Worm (Caenorhabditis elegans): Measurements from ENCODE around the gene F29B9.11.

The F29B9.11 gene

ce11 chrIV:4659277-4659676 lies 724 bp downstream of the F29B9.11 start, which contains the start of gene mrps-21:
Gene mrps-21 (minus strand): TSS chrIV:4659517.
- no peak for TF ChIP-seq nhr-77 (tag; optimal IDR thresholded peaks at IDR 0.05)
- no peak for TF ChIP-seq R02D3.7 (tag; optimal IDR thresholded peaks at IDR 0.05)
- peak; percentile 44 for TF ChIP-seq ama-1 (optimal IDR thresholded peaks at IDR 0.05)

DNA sequence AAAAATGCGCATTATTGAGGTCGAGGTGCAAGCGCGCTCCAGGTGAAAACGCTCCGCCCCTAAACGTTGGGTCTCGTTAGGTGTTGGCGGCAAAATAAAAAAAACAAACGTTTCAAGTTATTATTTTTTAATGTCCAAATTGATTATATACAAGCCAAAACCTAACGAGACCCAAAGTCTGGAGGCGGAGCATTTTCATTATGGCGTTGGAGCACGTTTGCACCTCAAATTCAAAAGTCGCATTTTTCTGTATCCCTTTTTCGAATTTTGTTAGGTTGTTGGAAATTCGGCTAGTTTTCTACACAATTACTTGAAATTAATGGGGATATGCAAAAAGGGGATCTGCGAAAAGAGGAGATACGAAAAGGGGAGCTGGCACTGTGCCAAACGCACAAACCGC lies 2.1 kb downstream of the F29B9.11 start, which contains the start of gene col-111:
Gene col-111 (minus strand): TSS at position 101 of the 400 bp plus-strand sequence.
- no peak for TF ChIP-seq fos-1 (tag; optimal IDR thresholded peaks at IDR 0.05)
- no peak for TF ChIP-seq nhr-237 (tag; optimal IDR thresholded peaks at IDR 0.05)
- TF ChIP-seq tbx-2 (tag; optimal IDR thresholded peaks at IDR 0.05), result no peak
- TF ChIP-seq nhr-11 (tag; optimal IDR thresholded peaks at IDR 0.05), result no peak
- no peak for TF ChIP-seq unc-39 (tag; optimal IDR thresholded peaks at IDR 0.05)
- no peak for TF ChIP-seq eor-1 (tag; optimal IDR thresholded peaks at IDR 0.05)
- no peak for TF ChIP-seq ztf-11 (tag; optimal IDR thresholded peaks at IDR 0.05)
- no peak for TF ChIP-seq fkh-10 (GFP tag; optimal IDR thresholded peaks at IDR 0.05)
- TF ChIP-seq daf-12 (tag; optimal IDR thresholded peaks at IDR 0.05), result no peak
- no peak for TF ChIP-seq elt-3 (tag; optimal IDR thresholded peaks at IDR 0.05)
- TF ChIP-seq elt-2 (tag; optimal IDR thresholded peaks at IDR 0.05), result no peak
- TF ChIP-seq nhr-67 (tag; optimal IDR thresholded peaks at IDR 0.05), result no peak
- TF ChIP-seq pqm-1 (tag; optimal IDR thresholded peaks at IDR 0.05), result no peak
- no peak for TF ChIP-seq jun-1 (tag; optimal IDR thresholded peaks at IDR 0.05)

ce11 chrIV:4656380-4656779 lies 3.6 kb downstream of the F29B9.11 start:
- TF ChIP-seq skn-1 (tag; optimal IDR thresholded peaks at IDR 0.05) (no peak), nhr-43 (tag; optimal IDR thresholded peaks at IDR 0.05; ENCODE audit: poor library complexity, severe bottlenecking) (no peak), nhr-28 (tag; optimal IDR thresholded peaks at IDR 0.05) (no peak), lin-39 (tag; optimal IDR thresholded peaks at IDR 0.05) (no peak), nhr-76 (tag; optimal IDR thresholded peaks at IDR 0.05) (no peak), ZK546.5 (tag; optimal IDR thresholded peaks at IDR 0.05) (no peak), nhr-77 (tag; optimal IDR thresholded peaks at IDR 0.05) (no peak), unc-62 (GFP tag; optimal IDR thresholded peaks at IDR 0.05) (no peak)

ce11 chrIV:4655979-4656378 lies 4.0 kb downstream of the F29B9.11 start:
- TF ChIP-seq elt-3 (tag; optimal IDR thresholded peaks at IDR 0.05) (no peak), lin-39 (tag; optimal IDR thresholded peaks at IDR 0.05) (peak; percentile 10)

ce11 chrIV:4653708-4654107 lies 6.3 kb downstream of the F29B9.11 start:
- TF ChIP-seq nhr-12 (tag; optimal IDR thresholded peaks at IDR 0.05) (no peak), ztf-11 (tag; optimal IDR thresholded peaks at IDR 0.05) (no peak), skn-1 (tag; optimal IDR thresholded peaks at IDR 0.05) (no peak), R02D3.7 (tag; optimal IDR thresholded peaks at IDR 0.05) (no peak), nhr-23 (tag; optimal IDR thresholded peaks at IDR 0.05) (no peak), unc-62 (GFP tag; optimal IDR thresholded peaks at IDR 0.05) (no peak), unc-39 (tag; optimal IDR thresholded peaks at IDR 0.05) (no peak), nhr-76 (tag; optimal IDR thresholded peaks at IDR 0.05) (no peak), eor-1 (tag; optimal IDR thresholded peaks at IDR 0.05) (no peak), ceh-16 (tag; optimal IDR thresholded peaks at IDR 0.05) (no peak), zag-1 (tag; optimal IDR thresholded peaks at IDR 0.05) (no peak), tbx-2 (tag; optimal IDR thresholded peaks at IDR 0.05) (no peak), elt-2 (tag; optimal IDR thresholded peaks at IDR 0.05) (no peak), nhr-43 (tag; optimal IDR thresholded peaks at IDR 0.05; ENCODE audit: poor library complexity, severe bottlenecking) (no peak), lin-15B (tag; optimal IDR thresholded peaks at IDR 0.05) (no peak), elt-1 (tag; optimal IDR thresholded peaks at IDR 0.05) (no peak), nhr-77 (tag; optimal IDR thresholded peaks at IDR 0.05) (no peak), nhr-28 (tag; optimal IDR thresholded peaks at IDR 0.05) (no peak)

DNA sequence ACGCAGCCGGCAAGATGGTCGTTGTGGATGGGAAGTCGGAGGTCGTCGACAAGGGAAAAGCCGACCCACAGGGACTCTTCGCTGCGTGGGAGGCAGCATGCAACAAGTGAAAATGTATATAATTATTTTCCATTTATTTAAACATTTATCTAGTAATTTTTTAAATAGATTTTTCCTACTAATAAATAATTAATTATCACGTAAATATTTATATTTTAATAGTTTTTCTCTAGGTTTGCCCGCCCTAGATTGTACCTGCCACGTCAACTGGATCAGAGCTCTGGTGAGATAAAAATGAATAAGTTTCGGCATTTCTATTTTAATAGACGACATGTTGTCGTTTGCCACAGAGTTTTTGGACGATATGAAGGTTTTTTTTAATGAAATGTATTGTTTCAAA lies 7.0 kb downstream of the F29B9.11 start, which contains the start of gene psr-1:
Gene psr-1 (plus strand): TSS at position 301 of the 400 bp plus-strand sequence.
- no peak for TF ChIP-seq tbx-2 (tag; optimal IDR thresholded peaks at IDR 0.05)
- TF ChIP-seq elt-3 (tag; optimal IDR thresholded peaks at IDR 0.05), result no peak
- TF ChIP-seq R02D3.7 (tag; optimal IDR thresholded peaks at IDR 0.05), result no peak
- TF ChIP-seq nhr-67 (tag; optimal IDR thresholded peaks at IDR 0.05), result no peak
- TF ChIP-seq pqm-1 (tag; optimal IDR thresholded peaks at IDR 0.05), result no peak
- no peak for TF ChIP-seq daf-12 (tag; optimal IDR thresholded peaks at IDR 0.05)
- TF ChIP-seq nhr-23 (tag; optimal IDR thresholded peaks at IDR 0.05), result no peak
- no peak for TF ChIP-seq nhr-12 (tag; optimal IDR thresholded peaks at IDR 0.05)

Data from whole organism, L3 larva.